Worm (Caenorhabditis elegans) whole organism, late embryonic: ENCODE measurements around the gene oig-2.

Source experiments
- ama-1 ChIP-seq: fragments of 150-350 bp; optimal IDR thresholded peaks from 2 replicates; lab custom pipeline; 2014
- zip-5 ChIP-seq: sonication (generic microtip); optimal IDR thresholded peaks from 2 replicates; lab custom pipeline; 2016; ENCODE audit warnings: missing genetic modification characterization, missing compliant biosample characterization

DNA sequence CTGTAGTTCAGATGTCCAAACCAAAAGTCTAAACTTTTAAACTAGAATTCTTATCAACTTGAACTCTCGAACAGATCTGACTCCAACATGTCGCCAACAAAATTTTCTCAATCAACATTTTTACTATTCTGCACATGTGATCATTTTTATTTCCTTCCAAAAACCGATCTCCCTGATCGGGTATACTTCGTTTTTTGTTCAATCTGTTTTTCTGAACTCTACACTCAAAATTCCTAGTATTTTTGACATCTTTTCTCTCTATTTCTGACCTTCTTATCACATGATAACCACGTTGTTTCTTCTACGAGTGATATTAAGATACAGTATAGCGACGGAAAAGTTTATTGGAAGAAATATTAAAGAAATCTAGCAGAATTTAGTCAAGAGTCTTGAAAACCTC, 1.7 kb downstream of the oig-2 start:
- TF ChIP-seq ama-1 (no peak), zip-5 (no peak)
